Worm (Caenorhabditis elegans) whole organism, L2 larva: ENCODE data around the gene slc-17.3.

Source experiments
- unc-39 ChIP-seq: fragments of 150-350 bp; optimal IDR thresholded peaks from 2 replicates; lab custom pipeline; 2014; ENCODE audit warnings: missing biosample characterization, missing genetic modification characterization
- zag-1 ChIP-seq: fragments of 150-350 bp; optimal IDR thresholded peaks from 2 replicates; lab custom pipeline; 2014; ENCODE audit warnings: missing biosample characterization, missing genetic modification characterization

DNA sequence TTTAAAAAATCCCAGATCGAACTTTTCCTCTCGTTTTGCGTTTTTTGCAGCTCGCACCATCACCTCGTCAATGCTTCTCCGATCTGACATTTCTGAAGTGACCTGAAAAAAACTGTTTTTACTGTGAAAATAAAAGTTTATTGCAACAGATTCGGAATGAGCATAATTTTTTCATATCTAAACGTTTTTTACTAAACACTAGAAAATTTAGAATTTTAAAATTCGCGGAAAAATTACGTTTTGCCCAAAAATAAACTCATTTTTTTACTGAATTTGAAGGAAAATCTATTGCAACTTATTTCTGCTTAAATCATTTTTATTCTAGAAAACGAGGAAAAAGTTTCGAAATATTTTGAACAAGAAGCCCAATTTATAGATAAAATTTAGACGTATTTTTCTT, 17.8 kb upstream of the slc-17.3 start, which contains the start of gene ZK688.9:
- TF ChIP-seq unc-39 (tag; lab: Kevin White, UChicago) (no peak), zag-1 (tag; lab: Kevin White, UChicago) (no peak)
